Worm (Caenorhabditis elegans) whole organism, young adult: ENCODE measurements around the gene slcr-46.1.
A peak's percentile ranks its signal among the peaks of the same experiment; 100 is the strongest.

ENCODE experiments used
- B0261.1 ChIP-seq: sonication (generic microtip); optimal IDR thresholded peaks from 2 replicates; lab custom pipeline; 2016; ENCODE audit warnings: mild to moderate bottlenecking, missing genetic modification characterization, moderate library complexity, missing compliant biosample characterization
- C17E4.6 ChIP-seq: fragments of 200-800 bp; sonication (Bioruptor generic); IDR thresholded peaks from 2 replicates; pipeline ENCODE4 v1.3.6; 2022; ENCODE audit warnings: missing genetic modification reagents, missing genetic modification characterization, missing compliant biosample characterization
- D2030.7 ChIP-seq: fragments of 200-800 bp; sonication (Bioruptor generic); IDR thresholded peaks from 2 replicates; pipeline ENCODE4 v1.3.6; 2022; ENCODE audit warnings: missing genetic modification reagents, missing genetic modification characterization, missing compliant biosample characterization
- F37B4.10 ChIP-seq: fragments of 200-800 bp; sonication (Bioruptor generic); IDR thresholded peaks from 2 replicates; pipeline ENCODE4 v1.3.6; 2022; ENCODE audit warnings: missing genetic modification characterization, missing compliant biosample characterization
- F52B5.7 ChIP-seq: sonication (generic microtip); optimal IDR thresholded peaks from 2 replicates; lab custom pipeline; 2016; ENCODE audit warnings: mild to moderate bottlenecking, missing genetic modification characterization, missing compliant biosample characterization
- F55B11.4 ChIP-seq: sonication (generic microtip); optimal IDR thresholded peaks from 2 replicates; lab custom pipeline; 2016; ENCODE audit warnings: missing compliant biosample characterization, missing genetic modification characterization, borderline replicate concordance; ENCODE audit not compliant: insufficient read depth
- K11D2.4 ChIP-seq: fragments of 200-800 bp; sonication (Bioruptor generic); IDR thresholded peaks from 2 replicates; pipeline ENCODE4 v1.3.6; 2022; ENCODE audit warnings: missing genetic modification reagents, missing genetic modification characterization, missing compliant biosample characterization
- T26A5.8 ChIP-seq: sonication (generic microtip); optimal IDR thresholded peaks from 2 replicates; lab custom pipeline; 2016; ENCODE audit warnings: missing genetic modification characterization, missing compliant biosample characterization
- Y53F4B.3 ChIP-seq: fragments of 200-800 bp; sonication (Bioruptor generic); IDR thresholded peaks from 2 replicates; pipeline ENCODE4 v1.3.6; 2022; ENCODE audit warnings: missing genetic modification reagents, missing genetic modification characterization, missing compliant biosample characterization
- attf-5 ChIP-seq: fragments of 200-800 bp; sonication (Bioruptor generic); optimal IDR thresholded peaks from 2 replicates; lab custom pipeline; 2018; ENCODE audit warnings: mild to moderate bottlenecking, missing genetic modification characterization, missing compliant biosample characterization
- ccch-3 ChIP-seq: fragments of 200-800 bp; sonication (Bioruptor generic); optimal IDR thresholded peaks from 2 replicates; lab custom pipeline; 2018; ENCODE audit warnings: mild to moderate bottlenecking, missing genetic modification characterization, missing compliant biosample characterization
- cebp-1 ChIP-seq, 2 experiments: fragments of 200-800 bp in 1 of 2; sonication (Bioruptor generic) in 1 of 2; sonication (generic microtip) in 1 of 2; IDR thresholded peaks in 1 of 2; optimal IDR thresholded peaks in 1 of 2; 2 replicates each; pipeline versions ENCODE4 v1.3.6 to Lab custom; 2017 to 2022; ENCODE audit warnings: missing compliant biosample characterization in 2 of 2, missing genetic modification characterization in 2 of 2, mild to moderate bottlenecking in 1 of 2, missing genetic modification reagents in 1 of 2, moderate library complexity in 1 of 2
- cebp-2 ChIP-seq: fragments of 200-800 bp; sonication (Bioruptor generic); IDR thresholded peaks from 2 replicates; pipeline ENCODE4 v1.3.6; 2022; ENCODE audit warnings: missing genetic modification characterization, missing compliant biosample characterization
- ceh-27 ChIP-seq: fragments of 200-800 bp; sonication (Bioruptor generic); optimal IDR thresholded peaks from 2 replicates; lab custom pipeline; 2018; ENCODE audit warnings: mild to moderate bottlenecking, missing genetic modification characterization, moderate library complexity, missing compliant biosample characterization
- ceh-91 ChIP-seq: fragments of 200-800 bp; sonication (Bioruptor generic); IDR thresholded peaks from 2 replicates; pipeline ENCODE4 v1.3.6; 2022; ENCODE audit warnings: missing genetic modification reagents, missing genetic modification characterization, missing compliant biosample characterization
- die-1 ChIP-seq: sonication (generic microtip); optimal IDR thresholded peaks from 2 replicates; lab custom pipeline; 2016; ENCODE audit warnings: missing genotype, mild to moderate bottlenecking, missing genetic modification characterization, missing compliant biosample characterization
- egl-44 ChIP-seq: fragments of 200-800 bp; sonication (Bioruptor generic); IDR thresholded peaks from 2 replicates; pipeline ENCODE4 v1.3.6; 2022; ENCODE audit warnings: missing genetic modification reagents, missing genetic modification characterization, missing compliant biosample characterization
- egrh-3 ChIP-seq: fragments of 200-800 bp; sonication (Bioruptor generic); IDR thresholded peaks from 2 replicates; pipeline ENCODE4 v1.3.6; 2022; ENCODE audit warnings: missing genetic modification reagents, missing genetic modification characterization, missing compliant biosample characterization
- ekl-4 ChIP-seq: fragments of 200-800 bp; sonication (Bioruptor generic); IDR thresholded peaks from 2 replicates; pipeline ENCODE4 v1.3.6; 2022; ENCODE audit warnings: missing genetic modification reagents, missing genetic modification characterization, missing compliant biosample characterization
- ets-4 ChIP-seq: fragments of 200-800 bp; sonication (Bioruptor generic); optimal IDR thresholded peaks from 2 replicates; lab custom pipeline; 2018; ENCODE audit warnings: mild to moderate bottlenecking, missing genetic modification characterization, missing compliant biosample characterization
- hmg-1.2 ChIP-seq: fragments of 200-800 bp; sonication (Bioruptor generic); IDR thresholded peaks from 2 replicates; pipeline ENCODE4 v1.3.6; 2022; ENCODE audit warnings: missing genetic modification reagents, missing genetic modification characterization, missing compliant biosample characterization
- lag-1 ChIP-seq: fragments of 200-800 bp; sonication (Bioruptor generic); IDR thresholded peaks from 2 replicates; pipeline ENCODE4 v1.3.6; 2022; ENCODE audit warnings: missing genetic modification reagents, missing genetic modification characterization, missing compliant biosample characterization
- madf-10 ChIP-seq: sonication (generic microtip); optimal IDR thresholded peaks from 2 replicates; lab custom pipeline; 2016; ENCODE audit warnings: mild to moderate bottlenecking, missing genetic modification characterization, missing compliant biosample characterization
- madf-3 ChIP-seq: fragments of 200-800 bp; sonication (Bioruptor generic); IDR thresholded peaks from 2 replicates; pipeline ENCODE4 v1.3.6; 2022; ENCODE audit warnings: missing genetic modification reagents, missing genetic modification characterization, missing compliant biosample characterization
- madf-8 ChIP-seq: fragments of 200-800 bp; sonication (Bioruptor generic); conservative IDR thresholded peaks from 2 replicates; pipeline ENCODE4 v1.3.6; 2022; ENCODE audit warnings: missing genetic modification reagents, missing genetic modification characterization, missing compliant biosample characterization
- mcd-1 ChIP-seq: fragments of 200-800 bp; sonication (Bioruptor generic); IDR thresholded peaks from 2 replicates; pipeline ENCODE4 v1.3.6; 2022; ENCODE audit warnings: missing genetic modification reagents, missing genetic modification characterization, missing compliant biosample characterization
- nfya-1 ChIP-seq: sonication (generic microtip); optimal IDR thresholded peaks from 2 replicates; lab custom pipeline; 2017; ENCODE audit warnings: antibody characterized with exemption, missing compliant biosample characterization, missing genetic modification characterization, borderline replicate concordance; ENCODE audit not compliant: insufficient read depth
- nfyb-1 ChIP-seq: fragments of 200-800 bp; sonication (Bioruptor generic); IDR thresholded peaks from 2 replicates; pipeline ENCODE4 v1.3.6; 2022; ENCODE audit warnings: missing genetic modification reagents, missing genetic modification characterization, missing compliant biosample characterization
- pbrm-1 ChIP-seq: fragments of 200-800 bp; sonication (Bioruptor generic); IDR thresholded peaks from 2 replicates; pipeline ENCODE4 v1.3.6; 2022; ENCODE audit warnings: missing genetic modification reagents, missing genetic modification characterization, missing compliant biosample characterization
- pha-4 ChIP-seq: fragments of 150-350 bp; sonication (generic microtip); optimal IDR thresholded peaks from 2 replicates; lab custom pipeline; 2014; ENCODE audit warnings: missing biosample characterization, missing genetic modification reagents, missing genetic modification characterization
- zfh-2 ChIP-seq: fragments of 200-800 bp; sonication (Bioruptor generic); conservative IDR thresholded peaks from 2 replicates; pipeline ENCODE4 v1.3.6; 2022; ENCODE audit warnings: missing genetic modification reagents, missing genetic modification characterization, missing compliant biosample characterization
- ztf-26 ChIP-seq: sonication (generic microtip); optimal IDR thresholded peaks from 2 replicates; lab custom pipeline; 2017; ENCODE audit warnings: missing genetic modification characterization, missing compliant biosample characterization
- ztf-6 ChIP-seq: fragments of 200-800 bp; sonication (Bioruptor generic); IDR thresholded peaks from 2 replicates; pipeline ENCODE4 v1.3.6; 2022; ENCODE audit warnings: missing genetic modification reagents, missing genetic modification characterization, missing compliant biosample characterization

The slcr-46.1 gene

ce11 chrX:4616832-4617231, 15.3 kb upstream of the slcr-46.1 start (continued):
- TF ChIP-seq attf-5 (GFP tag; lab: Kevin White, UChicago) (peak; percentile 52), pbrm-1 (0 out of 2 replicates have a peak, but pooled peaks have one; percentile 33), ets-4 (peak; percentile 0), madf-10 (tag; lab: Kevin White, UChicago) (peak; percentile 93), Y53F4B.3 (GFP tag; lab: Robert Waterston, UW) (no peak), egl-44 (0 out of 2 replicates have a peak, but pooled peaks have one; percentile 35), lag-1 (no peak), F52B5.7 (tag; lab: Kevin White, UChicago) (no peak), cebp-2 (GFP tag; lab: Robert Waterston, UW) (no peak), C17E4.6 (GFP tag; lab: Robert Waterston, UW) (0 out of 2 replicates have a peak, but pooled peaks have one; percentile 33), hmg-1.2 (GFP tag; lab: Robert Waterston, UW) (peak; percentile 41; the same call in 1 of the 2 replicates), egrh-3 (GFP tag; lab: Robert Waterston, UW) (no peak), ztf-26 (tag; lab: Kevin White, UChicago) (peak; percentile 4), ccch-3 (GFP tag; lab: Kevin White, UChicago) (no peak), cebp-1 (GFP tag; IDR thresholded peaks at IDR 0.05; lab: Robert Waterston, UW) (0 out of 2 replicates have a peak, but pooled peaks have one; percentile 30), cebp-1 (tag; optimal IDR thresholded peaks at IDR 0.05; lab: Kevin White, UChicago) (peak; percentile 55), ekl-4 (GFP tag; lab: Robert Waterston, UW) (no peak), madf-3 (peak; percentile 91), die-1 (peak; percentile 20), ztf-6 (GFP tag; lab: Robert Waterston, UW) (peak; percentile 71; the same call in 1 of the 2 replicates), ceh-27 (peak; percentile 27), nfyb-1 (GFP tag; lab: Robert Waterston, UW) (peak; percentile 54; the same call in 1 of the 2 replicates), madf-8 (GFP tag; lab: Robert Waterston, UW) (no peak; the same call in 1 of the 2 replicates), K11D2.4 (GFP tag; lab: Robert Waterston, UW) (0 out of 2 replicates have a peak, but pooled peaks have one; percentile 42)

ce11 chrX:4619582-4619981, 12.6 kb upstream of the slcr-46.1 start, which contains the start of gene pqn-65:
TSS of gene pqn-65 (minus strand) at chrX:4619635.
- TF ChIP-seq cebp-1 (GFP tag; IDR thresholded peaks at IDR 0.05; lab: Robert Waterston, UW) (peak; percentile 85), cebp-1 (tag; optimal IDR thresholded peaks at IDR 0.05; lab: Kevin White, UChicago) (peak; percentile 93), F55B11.4 (tag; lab: Kevin White, UChicago) (no peak), mcd-1 (GFP tag; lab: Robert Waterston, UW) (peak; percentile 45; the same call in 1 of the 2 replicates), Y53F4B.3 (GFP tag; lab: Robert Waterston, UW) (no peak), pha-4 (tag; lab: Kevin White, UChicago) (no peak), F37B4.10 (GFP tag; lab: Robert Waterston, UW) (no peak), T26A5.8 (no peak)

ce11 chrX:4620019-4620418, 12.1 kb upstream of the slcr-46.1 start:
- no peak for TF ChIP-seq B0261.1 (tag; lab: Kevin White, UChicago)
- TF ChIP-seq madf-10 (tag; lab: Kevin White, UChicago), result no peak
- peak; percentile 67 for TF ChIP-seq zfh-2 (GFP tag; lab: Robert Waterston, UW)
- no peak for TF ChIP-seq nfya-1 (tag; lab: Kevin White, UChicago)
- no peak for TF ChIP-seq D2030.7 (GFP tag; lab: Robert Waterston, UW)
- no peak for TF ChIP-seq ceh-91 (GFP tag; lab: Robert Waterston, UW)
- TF ChIP-seq mcd-1 (GFP tag; lab: Robert Waterston, UW), result no peak
- no peak for TF ChIP-seq pbrm-1
